Fruit fly (Drosophila melanogaster) whole organism, embryonic: ENCODE measurements around the gene CG15894.

Experiments
- Abd-B ChIP-seq: fragments of 200-800 bp; sonication (Bioruptor generic); optimal IDR thresholded peaks from 2 replicates; lab custom pipeline; 2018; ENCODE audit warnings: missing biosample characterization, mild to moderate bottlenecking, missing genetic modification characterization, moderate library complexity
- Atf3 ChIP-seq: fragments of 200-800 bp; sonication (Bioruptor generic); optimal IDR thresholded peaks from 3 replicates; lab custom pipeline; 2016; ENCODE audit warnings: missing biosample characterization, missing genetic modification characterization
- Atf6 ChIP-seq: fragments of 200-800 bp; sonication (Bioruptor generic); IDR thresholded peaks from 2 replicates; pipeline ENCODE4 v1.3.6; 2022; ENCODE audit warnings: missing biosample characterization, missing genetic modification characterization
- B-H1 ChIP-seq: fragments of 200-800 bp; sonication (Bioruptor generic); IDR thresholded peaks from 3 replicates; pipeline ENCODE4 v1.3.6; 2022; ENCODE audit warnings: missing biosample characterization, missing genetic modification characterization
- CG10267 ChIP-seq: fragments of 200-800 bp; sonication (Bioruptor generic); optimal IDR thresholded peaks from 2 replicates; lab custom pipeline; 2018; ENCODE audit warnings: missing biosample characterization, mild to moderate bottlenecking, missing genetic modification characterization, moderate library complexity
- CG10565 ChIP-seq: fragments of 200-800 bp; sonication (Bioruptor generic); optimal IDR thresholded peaks from 3 replicates; lab custom pipeline; 2016; ENCODE audit warnings: missing biosample characterization, mild to moderate bottlenecking, missing genetic modification characterization
- CG11504 ChIP-seq: fragments of 200-800 bp; sonication (Bioruptor generic); optimal IDR thresholded peaks from 3 replicates; lab custom pipeline; 2019; ENCODE audit warnings: missing biosample characterization, mild to moderate bottlenecking, missing genetic modification characterization, moderate library complexity
- CG12071 ChIP-seq: fragments of 200-800 bp; sonication (Bioruptor generic); optimal IDR thresholded peaks from 3 replicates; lab custom pipeline; 2018; ENCODE audit warnings: missing biosample characterization, mild to moderate bottlenecking, missing genetic modification characterization
- CG12299 ChIP-seq: fragments of 200-800 bp; sonication (Bioruptor generic); optimal IDR thresholded peaks from 2 replicates; lab custom pipeline; 2018; ENCODE audit warnings: missing biosample characterization, mild to moderate bottlenecking, missing genetic modification characterization
- CG14860 ChIP-seq: fragments of 200-800 bp; sonication (Bioruptor generic); IDR thresholded peaks from 3 replicates; pipeline ENCODE4 v1.3.6; 2022; ENCODE audit warnings: missing biosample characterization, missing genetic modification characterization; ENCODE audit not compliant: partially characterized antibody
- CG15269 ChIP-seq: fragments of 200-800 bp; sonication (Bioruptor generic); optimal IDR thresholded peaks from 2 replicates; lab custom pipeline; 2018; ENCODE audit warnings: missing biosample characterization, mild to moderate bottlenecking, missing genetic modification characterization, moderate library complexity
- CG1647 ChIP-seq: fragments of 200-800 bp; sonication (Bioruptor generic); optimal IDR thresholded peaks from 3 replicates; lab custom pipeline; 2016; ENCODE audit warnings: missing biosample characterization, missing genetic modification characterization
- CG17361 ChIP-seq: fragments of 200-800 bp; sonication (Bioruptor generic); IDR thresholded peaks from 3 replicates; pipeline ENCODE4 v1.3.6; 2022; ENCODE audit warnings: missing biosample characterization, missing genetic modification characterization
- CG17612 ChIP-seq: fragments of 200-800 bp; sonication (Bioruptor generic); IDR thresholded peaks from 2 replicates; pipeline ENCODE4 v1.3.6; 2022; ENCODE audit warnings: missing biosample characterization, missing genetic modification characterization
- CG30020 ChIP-seq: fragments of 200-800 bp; optimal IDR thresholded peaks from 2 replicates; lab custom pipeline; 2019; ENCODE audit warnings: missing biosample characterization, mild to moderate bottlenecking, missing genetic modification characterization, moderate library complexity
- CG3847 ChIP-seq: fragments of 200-800 bp; sonication (Bioruptor generic); IDR thresholded peaks from 2 replicates; pipeline ENCODE4 v1.3.6; 2022; ENCODE audit warnings: missing biosample characterization, missing genetic modification characterization
- CG3995 ChIP-seq: fragments of 200-800 bp; sonication (Bioruptor generic); optimal IDR thresholded peaks from 3 replicates; lab custom pipeline; 2016; ENCODE audit warnings: missing biosample characterization, missing genetic modification characterization
- CG5245 ChIP-seq: fragments of 200-800 bp; sonication (Bioruptor generic); optimal IDR thresholded peaks from 3 replicates; lab custom pipeline; 2016; ENCODE audit warnings: missing biosample characterization, missing genetic modification characterization
- CG5953 ChIP-seq: fragments of 200-800 bp; sonication (Bioruptor generic); IDR thresholded peaks from 2 replicates; pipeline ENCODE4 v1.3.6; 2022; ENCODE audit warnings: missing biosample characterization, missing genetic modification characterization
- CG6689 ChIP-seq: fragments of 200-800 bp; sonication (Bioruptor generic); IDR thresholded peaks from 2 replicates; pipeline ENCODE4 v1.3.6; 2022; ENCODE audit warnings: missing biosample characterization, missing genetic modification characterization
- CG6765 ChIP-seq: fragments of 200-800 bp; sonication (Bioruptor generic); optimal IDR thresholded peaks from 3 replicates; lab custom pipeline; 2017; ENCODE audit warnings: missing biosample characterization, mild to moderate bottlenecking, missing genetic modification characterization
- CG7963 ChIP-seq: fragments of 200-800 bp; sonication (Bioruptor generic); IDR thresholded peaks from 3 replicates; pipeline ENCODE4 v1.3.6; 2022; ENCODE audit warnings: missing biosample characterization, missing genetic modification characterization; ENCODE audit not compliant: partially characterized antibody
- CG8765 ChIP-seq: fragments of 200-800 bp; sonication (Bioruptor generic); IDR thresholded peaks from 2 replicates; pipeline ENCODE4 v1.3.6; 2022; ENCODE audit warnings: missing biosample characterization, missing genetic modification characterization
- CG9932 ChIP-seq: fragments of 200-800 bp; sonication (Bioruptor generic); IDR thresholded peaks from 2 replicates; pipeline ENCODE4 v1.3.6; 2022; ENCODE audit warnings: missing biosample characterization, missing genetic modification characterization
- HmgZ ChIP-seq: fragments of 200-800 bp; sonication (Bioruptor generic); optimal IDR thresholded peaks from 2 replicates; lab custom pipeline; 2018; ENCODE audit warnings: missing biosample characterization, mild to moderate bottlenecking, missing genetic modification characterization
- MBD-R2 ChIP-seq: fragments of 200-800 bp; sonication (Bioruptor generic); IDR thresholded peaks from 2 replicates; pipeline ENCODE4 v1.3.6; 2022; ENCODE audit warnings: missing biosample characterization, missing genetic modification characterization
- NK7.1 ChIP-seq: fragments of 200-800 bp; sonication (Bioruptor generic); optimal IDR thresholded peaks from 3 replicates; lab custom pipeline; 2016; ENCODE audit warnings: missing biosample characterization, missing genetic modification characterization
- Nf-YB ChIP-seq: fragments of 200-800 bp; sonication (Bioruptor generic); optimal IDR thresholded peaks from 3 replicates; lab custom pipeline; 2019; ENCODE audit warnings: missing biosample characterization, mild to moderate bottlenecking, missing genetic modification characterization, moderate library complexity
- Rfx ChIP-seq: fragments of 200-800 bp; sonication (Bioruptor generic); IDR thresholded peaks from 2 replicates; pipeline ENCODE4 v1.3.6; 2022; ENCODE audit warnings: missing biosample characterization, missing genetic modification characterization
- aop ChIP-seq: fragments of 200-800 bp; sonication (Bioruptor generic); IDR thresholded peaks from 2 replicates; pipeline ENCODE4 v1.3.6; 2022; ENCODE audit warnings: missing biosample characterization, missing genetic modification characterization
- bsh ChIP-seq, 2 experiments: fragments of 200-800 bp; sonication (Bioruptor generic); optimal IDR thresholded peaks; 2 replicates each; lab custom pipeline; 2017 to 2018; ENCODE audit warnings: mild to moderate bottlenecking in 2 of 2, missing biosample characterization in 2 of 2, missing genetic modification characterization in 2 of 2, moderate library complexity in 1 of 2
- cad ChIP-seq: fragments of >200 bp; optimal IDR thresholded peaks from 2 replicates; lab custom pipeline; 2017; ENCODE audit warnings: missing biosample characterization, missing genetic modification characterization
- chm ChIP-seq: fragments of 200-800 bp; sonication (Bioruptor generic); IDR thresholded peaks from 2 replicates; pipeline ENCODE4 v1.3.6; 2022; ENCODE audit warnings: missing biosample characterization, missing genetic modification characterization
- crc ChIP-seq: fragments of 200-800 bp; sonication (Bioruptor generic); optimal IDR thresholded peaks from 2 replicates; lab custom pipeline; 2016; ENCODE audit warnings: missing biosample characterization, missing genetic modification characterization
- ems ChIP-seq: fragments of 200-800 bp; sonication (Bioruptor generic); optimal IDR thresholded peaks from 3 replicates; lab custom pipeline; 2016; ENCODE audit warnings: missing biosample characterization, missing genetic modification characterization
- fd96Cb ChIP-seq: fragments of 200-800 bp; sonication (Bioruptor generic); optimal IDR thresholded peaks from 2 replicates; lab custom pipeline; 2018; ENCODE audit warnings: missing biosample characterization, mild to moderate bottlenecking, missing genetic modification characterization, moderate library complexity
- gsb-n ChIP-seq: fragments of 200-800 bp; sonication (Bioruptor generic); optimal IDR thresholded peaks from 3 replicates; lab custom pipeline; 2018; ENCODE audit warnings: missing biosample characterization, mild to moderate bottlenecking, missing genetic modification characterization
- kay ChIP-seq: fragments of 200-800 bp; sonication (Bioruptor generic); optimal IDR thresholded peaks from 2 replicates; lab custom pipeline; 2016; ENCODE audit warnings: missing biosample characterization, missing genetic modification characterization
- ken ChIP-seq: fragments of 200-800 bp; sonication (Bioruptor generic); IDR thresholded peaks from 3 replicates; pipeline ENCODE4 v1.3.6; 2022; ENCODE audit warnings: missing biosample characterization, missing genetic modification characterization
- phol ChIP-seq: fragments of 200-800 bp; sonication (Bioruptor generic); optimal IDR thresholded peaks from 3 replicates; lab custom pipeline; 2018; ENCODE audit warnings: missing biosample characterization, mild to moderate bottlenecking, missing genetic modification characterization, moderate library complexity
- psq ChIP-seq: fragments of 200-800 bp; sonication (Bioruptor generic); optimal IDR thresholded peaks from 2 replicates; lab custom pipeline; 2017; ENCODE audit warnings: missing biosample characterization, missing genetic modification characterization
- pum ChIP-seq: fragments of 200-800 bp; sonication (Bioruptor generic); optimal IDR thresholded peaks from 2 replicates; lab custom pipeline; 2016; ENCODE audit warnings: missing biosample characterization, missing genetic modification characterization
- run ChIP-seq: fragments of 200-800 bp; sonication (Bioruptor generic); optimal IDR thresholded peaks from 3 replicates; lab custom pipeline; 2018; ENCODE audit warnings: missing biosample characterization, mild to moderate bottlenecking, missing genetic modification characterization
- so ChIP-seq: fragments of 200-800 bp; sonication (Bioruptor generic); IDR thresholded peaks from 3 replicates; pipeline ENCODE4 v1.3.6; 2022; ENCODE audit warnings: missing biosample characterization, missing genetic modification characterization
- sob ChIP-seq: fragments of 200-800 bp; sonication (Bioruptor generic); IDR thresholded peaks from 2 replicates; pipeline ENCODE4 v1.3.6; 2022; ENCODE audit warnings: missing biosample characterization, missing genetic modification characterization
- sr ChIP-seq: fragments of 200-800 bp; sonication (Bioruptor generic); IDR thresholded peaks from 3 replicates; pipeline ENCODE4 v1.3.6; 2022; ENCODE audit warnings: missing biosample characterization, missing genetic modification characterization
- ssp ChIP-seq: fragments of 200-800 bp; sonication (Bioruptor generic); IDR thresholded peaks from 2 replicates; pipeline ENCODE4 v1.3.6; 2022; ENCODE audit warnings: missing biosample characterization, missing genetic modification characterization
- tin ChIP-seq: fragments of 200-800 bp; sonication (Bioruptor generic); optimal IDR thresholded peaks from 3 replicates; lab custom pipeline; 2016; ENCODE audit warnings: missing biosample characterization, missing genetic modification characterization
- vfl ChIP-seq: fragments of 200-800 bp; sonication (Bioruptor generic); optimal IDR thresholded peaks from 2 replicates; lab custom pipeline; 2016; ENCODE audit warnings: missing biosample characterization, missing genetic modification characterization
- vvl ChIP-seq: fragments of 200-800 bp; sonication (Bioruptor generic); IDR thresholded peaks from 2 replicates; pipeline ENCODE4 v1.3.6; 2022; ENCODE audit warnings: missing biosample characterization, missing genetic modification characterization
- zen2 ChIP-seq: fragments of 200-800 bp; sonication (Bioruptor generic); IDR thresholded peaks from 3 replicates; pipeline ENCODE4 v1.3.6; 2022; ENCODE audit warnings: missing biosample characterization, missing genetic modification characterization; ENCODE audit not compliant: partially characterized antibody

Gene CG15894

dm6 chrX:6263614-6264130 lies 45.3 kb upstream of the CG15894 start (continued):
- TF ChIP-seq gsb-n (tag; lab: Kevin White, UChicago) = no peak
- peak; percentile 52 for TF ChIP-seq tin
- TF ChIP-seq sob (GFP tag; lab: Robert Waterston, UW) = peak; percentile 64
- TF ChIP-seq Rfx (GFP tag; lab: Robert Waterston, UW) = peak; percentile 65
- TF ChIP-seq ssp (GFP tag; lab: Robert Waterston, UW) = peak; percentile 37; the same call in 1 of the 2 replicates
- no peak for TF ChIP-seq NK7.1 (GFP tag; lab: Kevin White, UChicago)
- TF ChIP-seq CG11504 (tag; lab: Kevin White, UChicago) = peak; percentile 86
- peak; percentile 38 for TF ChIP-seq CG5245 (GFP tag; lab: Kevin White, UChicago)
- peak; percentile 85 for TF ChIP-seq CG15269 (tag; lab: Kevin White, UChicago)
- peak; percentile 79; the same call in 2 of the 3 replicates for TF ChIP-seq so (GFP tag; lab: Robert Waterston, UW)
- no peak for TF ChIP-seq CG8765 (GFP tag; lab: Robert Waterston, UW)
- TF ChIP-seq Abd-B (GFP tag; lab: Kevin White, UChicago) = peak; percentile 66
- no peak for TF ChIP-seq CG14860 (GFP tag; lab: Robert Waterston, UW)
- peak; percentile 30 for TF ChIP-seq vfl (GFP tag; lab: Kevin White, UChicago)
- TF ChIP-seq ems (GFP tag; lab: Kevin White, UChicago) = peak; percentile 74
- no peak; the same call in 1 of the 2 replicates for TF ChIP-seq vvl (GFP tag; lab: Robert Waterston, UW)
- TF ChIP-seq CG6689 (GFP tag; lab: Robert Waterston, UW) = peak; percentile 79
- TF ChIP-seq CG3995 (GFP tag; lab: Kevin White, UChicago) = no peak
- peak; percentile 69 for TF ChIP-seq fd96Cb (tag; lab: Kevin White, UChicago)
- TF ChIP-seq sr (GFP tag; lab: Robert Waterston, UW) = peak; percentile 15; the same call in 1 of the 3 replicates
- TF ChIP-seq CG7963 (GFP tag; lab: Robert Waterston, UW) = no peak
- no peak for TF ChIP-seq CG17612
- TF ChIP-seq zen2 (GFP tag; lab: Robert Waterston, UW) = no peak
- TF ChIP-seq CG30020 (tag; lab: Kevin White, UChicago) = peak; percentile 31
- peak in 1 of 2 experiments; percentile 60 for TF ChIP-seq bsh (GFP tag; optimal IDR thresholded peaks at IDR 0.05; lab: Kevin White, UChicago)
- TF ChIP-seq CG10565 = peak; percentile 11
- no peak for TF ChIP-seq psq (GFP tag; lab: Kevin White, UChicago)
- TF ChIP-seq CG5953 = no peak
- peak; percentile 39; the same call in 1 of the 3 replicates for TF ChIP-seq B-H1
- TF ChIP-seq ken (GFP tag; lab: Robert Waterston, UW) = no peak
- peak; percentile 71 for TF ChIP-seq run (tag; lab: Kevin White, UChicago)
- TF ChIP-seq kay (GFP tag; lab: Kevin White, UChicago) = no peak
- TF ChIP-seq Atf6 = peak; percentile 84
- peak; percentile 48; the same call in 1 of the 2 replicates for TF ChIP-seq CG9932
- peak; percentile 75 for TF ChIP-seq HmgZ (tag; lab: Kevin White, UChicago)
- TF ChIP-seq CG3847 (GFP tag; lab: Robert Waterston, UW) = peak; percentile 67
- no peak for TF ChIP-seq cad (GFP tag; lab: Kevin White, UChicago)
- TF ChIP-seq aop (GFP tag; lab: Robert Waterston, UW) = no peak
- TF ChIP-seq CG1647 (GFP tag; lab: Kevin White, UChicago) = peak; percentile 59
- peak; percentile 76 for TF ChIP-seq CG6765 (GFP tag; lab: Kevin White, UChicago)
- TF ChIP-seq CG12299 (tag; lab: Kevin White, UChicago) = peak; percentile 62
- no peak for TF ChIP-seq chm
- TF ChIP-seq crc (GFP tag; lab: Kevin White, UChicago) = peak; percentile 43
- TF ChIP-seq Nf-YB (GFP tag; lab: Kevin White, UChicago) = peak; percentile 49
- peak; percentile 84 for TF ChIP-seq phol (tag; lab: Kevin White, UChicago)
- peak; percentile 27; the same call in 1 of the 2 replicates for TF ChIP-seq MBD-R2 (GFP tag; lab: Robert Waterston, UW)
- peak; percentile 90 for TF ChIP-seq CG17361 (GFP tag; lab: Robert Waterston, UW)
- peak; percentile 24 for TF ChIP-seq pum
- TF ChIP-seq Atf3 (GFP tag; lab: Kevin White, UChicago) = peak; percentile 11
- peak; percentile 65 for TF ChIP-seq CG10267 (tag; lab: Kevin White, UChicago)
- peak; percentile 74 for TF ChIP-seq CG12071 (GFP tag; lab: Kevin White, UChicago)
